Worm (Caenorhabditis elegans) whole organism, midembryonic: ENCODE measurements around the gene F59B10.6.

Source experiments
- cog-1 ChIP-seq: sonication (generic microtip); optimal IDR thresholded peaks from 2 replicates; lab custom pipeline; 2016; ENCODE audit warnings: missing genetic modification characterization, missing compliant biosample characterization
- flt-1 ChIP-seq: fragments of 200-800 bp; sonication (Bioruptor generic); IDR thresholded peaks from 2 replicates; pipeline ENCODE4 v1.3.6; 2022; ENCODE audit warnings: missing genetic modification characterization, missing compliant biosample characterization
- klf-2 ChIP-seq: fragments of 200-800 bp; sonication (Bioruptor generic); conservative IDR thresholded peaks from 2 replicates; pipeline ENCODE4 v1.3.6; 2022; ENCODE audit warnings: missing genetic modification reagents, missing genetic modification characterization, missing compliant biosample characterization
- med-1 ChIP-seq: sonication (generic microtip); optimal IDR thresholded peaks from 2 replicates; lab custom pipeline; 2017; ENCODE audit warnings: missing genetic modification characterization, mild to moderate bottlenecking, missing compliant biosample characterization, antibody characterized with exemption, missing genetic modification reagents; ENCODE audit not compliant: insufficient read depth
- ztf-29 ChIP-seq: fragments of 200-800 bp; sonication (Bioruptor generic); IDR thresholded peaks from 2 replicates; pipeline ENCODE4 v1.3.6; 2022; ENCODE audit warnings: missing genetic modification reagents, missing genetic modification characterization, missing compliant biosample characterization

- TF ChIP-seq klf-2 (GFP tag; lab: Robert Waterston, UW), result no peak
- no peak for TF ChIP-seq ztf-29 (GFP tag; lab: Robert Waterston, UW)
- TF ChIP-seq med-1, result no peak
- TF ChIP-seq flt-1 (GFP tag; lab: Robert Waterston, UW), result no peak
- TF ChIP-seq cog-1 (tag; lab: Kevin White, UChicago), result no peak
Observed at ce11 chrII:10529218-10529751, 5.0 kb upstream of the F59B10.6 start.
